Worm (Caenorhabditis elegans) whole organism, L1 larva: Measurements from ENCODE around the gene clec-260.
"Not testable (repeated sequence)": the region's sequence is repeated elsewhere in the genome, so short reads cannot be mapped to it uniquely, and the experiment has no call there.

Experiments used
- mdl-1 ChIP-seq, 2 experiments: fragments of 150-350 bp; optimal IDR thresholded peaks; 2 replicates each; lab custom pipeline; 2014 to 2017; ENCODE audit warnings: missing biosample characterization in 2 of 2, missing genetic modification characterization in 2 of 2, inconsistent platforms in 1 of 2
- nhr-77 ChIP-seq: fragments of 150-350 bp; optimal IDR thresholded peaks from 2 replicates; lab custom pipeline; 2014; ENCODE audit warnings: missing biosample characterization, missing genetic modification characterization

DNA sequence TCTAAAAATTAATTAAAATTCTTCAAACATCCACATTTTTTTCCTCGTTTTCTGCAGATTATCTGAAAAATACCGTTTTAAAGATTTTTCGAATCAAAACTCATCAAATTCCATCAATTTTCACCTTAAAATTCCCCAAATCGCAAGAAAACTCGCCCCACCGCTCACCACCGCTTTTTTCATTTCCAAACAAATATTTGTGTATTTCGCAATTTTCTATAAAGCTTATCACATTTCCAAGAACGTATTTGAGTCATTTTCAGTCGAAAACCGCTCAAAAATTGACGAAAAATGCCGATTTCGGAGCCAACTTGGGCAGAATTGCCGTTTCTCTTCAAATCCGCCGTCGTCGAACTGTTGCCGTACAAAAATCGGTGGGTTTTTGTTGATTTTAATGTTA is 36.4 kb downstream of the clec-260 start, which contains the start of gene Y60A3A.8:
- not testable (repeated sequence) for TF ChIP-seq mdl-1 (tag; optimal IDR thresholded peaks at IDR 0.05; lab: Kevin White, UChicago); nhr-77 (tag; lab: Kevin White, UChicago)
